Worm (Caenorhabditis elegans) whole organism, L4 larva: ENCODE data around the gene clec-175.
A peak's percentile ranks its signal among the peaks of the same experiment; 100 is the strongest.

Experiments
- F10B5.3 ChIP-seq: sonication (generic microtip); optimal IDR thresholded peaks from 2 replicates; lab custom pipeline; 2016; ENCODE audit warnings: mild to moderate bottlenecking, missing genetic modification characterization, missing compliant biosample characterization
- F37D6.2 ChIP-seq: sonication (generic microtip); optimal IDR thresholded peaks from 2 replicates; lab custom pipeline; 2016; ENCODE audit warnings: mild to moderate bottlenecking, missing genetic modification characterization, missing compliant biosample characterization
- F49E8.2 ChIP-seq: sonication (generic microtip); optimal IDR thresholded peaks from 2 replicates; lab custom pipeline; 2016; ENCODE audit warnings: missing compliant biosample characterization, mild to moderate bottlenecking, missing genetic modification characterization, borderline replicate concordance
- R02D3.7 ChIP-seq: fragments of 150-350 bp; sonication (generic microtip); optimal IDR thresholded peaks from 3 replicates; lab custom pipeline; 2014; ENCODE audit warnings: missing biosample characterization, missing genetic modification characterization
- Y105C5A.15 ChIP-seq: fragments of 200-800 bp; sonication (Bioruptor generic); IDR thresholded peaks from 2 replicates; pipeline ENCODE4 v1.3.6; 2022; ENCODE audit warnings: missing genetic modification characterization, missing compliant biosample characterization
- Y75B8A.6 ChIP-seq: fragments of 200-800 bp; sonication (Bioruptor generic); IDR thresholded peaks from 2 replicates; pipeline ENCODE4 v1.3.6; 2022; ENCODE audit warnings: missing genetic modification reagents, missing genetic modification characterization, missing compliant biosample characterization
- ZK337.2 ChIP-seq: fragments of 200-800 bp; sonication (Bioruptor generic); IDR thresholded peaks from 2 replicates; pipeline ENCODE4 v1.3.6; 2022; ENCODE audit warnings: missing genetic modification reagents, missing genetic modification characterization, missing compliant biosample characterization
- aha-1 ChIP-seq: fragments of 150-350 bp; peaks from one replicate; lab custom pipeline; 2014; ENCODE audit warnings: missing biosample characterization, missing genetic modification characterization
- ama-1 ChIP-seq: fragments of 150-350 bp; optimal IDR thresholded peaks from 2 replicates; lab custom pipeline; 2014; ENCODE audit warnings: inconsistent platforms, mixed read lengths
- attf-4 ChIP-seq: sonication (generic microtip); optimal IDR thresholded peaks from 3 replicates; lab custom pipeline; 2017; ENCODE audit warnings: missing biosample characterization, missing genetic modification characterization
- ceh-62 ChIP-seq: sonication (generic microtip); optimal IDR thresholded peaks from 2 replicates; lab custom pipeline; 2017; ENCODE audit warnings: missing biosample characterization, missing genetic modification characterization
- ces-1 ChIP-seq: fragments of 150-350 bp; sonication (generic microtip); optimal IDR thresholded peaks from 4 replicates; lab custom pipeline; 2014; ENCODE audit warnings: missing biosample characterization, missing genetic modification reagents, missing genetic modification characterization
- ctbp-1 ChIP-seq: fragments of 200-800 bp; sonication (Bioruptor generic); IDR thresholded peaks from 2 replicates; pipeline ENCODE4 v1.3.6; 2022; ENCODE audit warnings: missing genetic modification reagents, missing genetic modification characterization, missing compliant biosample characterization
- daf-12 ChIP-seq: fragments of 150-350 bp; optimal IDR thresholded peaks from 2 replicates; lab custom pipeline; 2014; ENCODE audit warnings: missing biosample characterization, missing genetic modification reagents, missing genetic modification characterization
- daf-19 ChIP-seq: fragments of 200-800 bp; sonication (Bioruptor generic); conservative IDR thresholded peaks from 2 replicates; pipeline ENCODE4 v1.3.6; 2022; ENCODE audit warnings: missing genetic modification characterization, missing compliant biosample characterization
- dmd-8 ChIP-seq: fragments of 200-800 bp; sonication (Bioruptor generic); IDR thresholded peaks from 2 replicates; pipeline ENCODE4 v1.3.6; 2022; ENCODE audit warnings: missing genetic modification characterization, missing compliant biosample characterization
- duxl-1 ChIP-seq: sonication (generic microtip); optimal IDR thresholded peaks from 2 replicates; lab custom pipeline; 2016; ENCODE audit warnings: mild to moderate bottlenecking, missing genetic modification characterization, moderate library complexity, missing compliant biosample characterization; ENCODE audit not compliant: poor library complexity
- dve-1 ChIP-seq: sonication (generic microtip); optimal IDR thresholded peaks from 2 replicates; lab custom pipeline; 2017; ENCODE audit warnings: antibody characterized with exemption, mild to moderate bottlenecking, missing genetic modification characterization, missing compliant biosample characterization; ENCODE audit not compliant: insufficient read depth
- egl-27 ChIP-seq: sonication (generic microtip); optimal IDR thresholded peaks from 3 replicates; lab custom pipeline; 2017; ENCODE audit warnings: missing biosample characterization, missing genetic modification reagents, missing genetic modification characterization
- egl-43 ChIP-seq: fragments of 200-800 bp; sonication (Bioruptor generic); IDR thresholded peaks from 2 replicates; pipeline ENCODE4 v1.3.6; 2022; ENCODE audit warnings: missing genetic modification reagents, missing genetic modification characterization, missing compliant biosample characterization
- fkh-10 ChIP-seq: fragments of 150-350 bp; optimal IDR thresholded peaks from 2 replicates; lab custom pipeline; 2014; ENCODE audit warnings: missing biosample characterization, missing genetic modification reagents, missing genetic modification characterization
- fos-1 ChIP-seq: fragments of 150-350 bp; optimal IDR thresholded peaks from 2 replicates; lab custom pipeline; 2014; ENCODE audit warnings: missing biosample characterization, missing genetic modification characterization
- gei-8 ChIP-seq: fragments of 200-800 bp; sonication (Bioruptor generic); optimal IDR thresholded peaks from 2 replicates; lab custom pipeline; 2018; ENCODE audit warnings: mild to moderate bottlenecking, missing genetic modification characterization, missing compliant biosample characterization
- hlh-30 ChIP-seq: sonication (generic microtip); optimal IDR thresholded peaks from 2 replicates; lab custom pipeline; 2017; ENCODE audit warnings: antibody characterized with exemption, mild to moderate bottlenecking, missing genetic modification characterization, missing compliant biosample characterization; ENCODE audit not compliant: insufficient read depth
- hmg-1.1 ChIP-seq: fragments of 200-800 bp; sonication (Bioruptor generic); IDR thresholded peaks from 2 replicates; pipeline ENCODE4 v1.3.6; 2022; ENCODE audit warnings: missing genetic modification reagents, missing genetic modification characterization, missing compliant biosample characterization
- jun-1 ChIP-seq: fragments of 150-350 bp; optimal IDR thresholded peaks from 2 replicates; lab custom pipeline; 2014; ENCODE audit warnings: missing biosample characterization, missing genetic modification reagents, missing genetic modification characterization
- lim-7 ChIP-seq: fragments of 200-800 bp; sonication (Bioruptor generic); IDR thresholded peaks from 2 replicates; pipeline ENCODE4 v1.3.6; 2022; ENCODE audit warnings: missing genetic modification characterization, missing compliant biosample characterization
- lin-1 ChIP-seq: fragments of 200-800 bp; sonication (Bioruptor generic); IDR thresholded peaks from 2 replicates; pipeline ENCODE4 v1.3.6; 2022; ENCODE audit warnings: missing genetic modification reagents, missing genetic modification characterization, missing compliant biosample characterization
- lin-13 ChIP-seq: fragments of 150-350 bp; optimal IDR thresholded peaks from 2 replicates; lab custom pipeline; 2014; ENCODE audit warnings: missing biosample characterization, missing genetic modification reagents, missing genetic modification characterization
- lin-29 ChIP-seq: fragments of 200-800 bp; sonication (Bioruptor generic); IDR thresholded peaks from 2 replicates; pipeline ENCODE4 v1.3.6; 2022; ENCODE audit warnings: missing genetic modification reagents, missing genetic modification characterization, missing compliant biosample characterization
- lin-38 ChIP-seq: fragments of 200-800 bp; sonication (Bioruptor generic); IDR thresholded peaks from 2 replicates; pipeline ENCODE4 v1.3.6; 2022; ENCODE audit warnings: missing genetic modification reagents, missing genetic modification characterization, missing compliant biosample characterization
- lin-39 ChIP-seq: fragments of 150-350 bp; optimal IDR thresholded peaks from 2 replicates; lab custom pipeline; 2014; ENCODE audit warnings: missing biosample characterization, missing genetic modification reagents, missing genetic modification characterization
- madf-5 ChIP-seq, 2 experiments: fragments of 200-800 bp; sonication (Bioruptor generic); IDR thresholded peaks; 2 replicates each; pipeline ENCODE4 v1.3.6; 2022; ENCODE audit warnings: missing compliant biosample characterization in 2 of 2, missing genetic modification characterization in 2 of 2
- mdl-1 ChIP-seq, 2 experiments: fragments of 150-350 bp in 1 of 2; sonication (generic microtip) in 1 of 2; optimal IDR thresholded peaks; 2 replicates each; lab custom pipeline; 2014 to 2017; ENCODE audit warnings: missing biosample characterization in 2 of 2, missing genetic modification characterization in 2 of 2
- mep-1 ChIP-seq: fragments of 150-350 bp; sonication (generic microtip); optimal IDR thresholded peaks from 3 replicates; lab custom pipeline; 2014; ENCODE audit warnings: missing biosample characterization, missing genetic modification characterization
- mxl-3 ChIP-seq: fragments of 200-800 bp; sonication (Bioruptor generic); optimal IDR thresholded peaks from 2 replicates; lab custom pipeline; 2018; ENCODE audit warnings: mild to moderate bottlenecking, missing genetic modification characterization, missing compliant biosample characterization
- nhr-111 ChIP-seq: fragments of 200-800 bp; sonication (Bioruptor generic); optimal IDR thresholded peaks from 2 replicates; lab custom pipeline; 2018; ENCODE audit warnings: mild to moderate bottlenecking, missing genetic modification characterization, missing compliant biosample characterization
- nhr-41 ChIP-seq: fragments of 200-800 bp; sonication (Bioruptor generic); IDR thresholded peaks from 2 replicates; pipeline ENCODE4 v1.3.6; 2022; ENCODE audit warnings: missing genetic modification reagents, missing genetic modification characterization, missing compliant biosample characterization
- nhr-48 ChIP-seq: sonication (generic microtip); optimal IDR thresholded peaks from 2 replicates; lab custom pipeline; 2016; ENCODE audit warnings: mild to moderate bottlenecking, missing genetic modification characterization, missing compliant biosample characterization
- nhr-76 ChIP-seq: fragments of 150-350 bp; optimal IDR thresholded peaks from 2 replicates; lab custom pipeline; 2014; ENCODE audit warnings: missing biosample characterization, missing genetic modification characterization
- php-3 ChIP-seq: fragments of 200-800 bp; sonication (Bioruptor generic); IDR thresholded peaks from 2 replicates; pipeline ENCODE4 v1.3.6; 2022; ENCODE audit warnings: missing genetic modification reagents, missing genetic modification characterization, missing compliant biosample characterization
- rbr-2 ChIP-seq: sonication (generic microtip); optimal IDR thresholded peaks from 2 replicates; lab custom pipeline; 2016; ENCODE audit warnings: missing genotype, missing genetic modification characterization, missing compliant biosample characterization
- saeg-2 ChIP-seq: fragments of 200-800 bp; sonication (Bioruptor generic); IDR thresholded peaks from 2 replicates; pipeline ENCODE4 v1.3.6; 2022; ENCODE audit warnings: missing genetic modification reagents, missing genetic modification characterization, missing compliant biosample characterization
- skn-1 ChIP-seq: fragments of 150-350 bp; optimal IDR thresholded peaks from 2 replicates; lab custom pipeline; 2014; ENCODE audit warnings: missing biosample characterization, missing genetic modification characterization
- snpc-1.2 ChIP-seq: fragments of 200-800 bp; sonication (Bioruptor generic); IDR thresholded peaks from 2 replicates; pipeline ENCODE4 v1.3.6; 2022; ENCODE audit warnings: missing genetic modification reagents, missing genetic modification characterization, missing compliant biosample characterization
- snpc-4 ChIP-seq: fragments of 150-350 bp; optimal IDR thresholded peaks from 2 replicates; lab custom pipeline; 2014; ENCODE audit warnings: missing biosample characterization, missing genetic modification characterization
- spr-1 ChIP-seq: sonication (generic microtip); optimal IDR thresholded peaks from 2 replicates; lab custom pipeline; 2016; ENCODE audit warnings: mild to moderate bottlenecking, missing genetic modification characterization, missing compliant biosample characterization
- spr-3 ChIP-seq: fragments of 200-800 bp; sonication (Bioruptor generic); optimal IDR thresholded peaks from 2 replicates; lab custom pipeline; 2018; ENCODE audit warnings: mild to moderate bottlenecking, missing genetic modification characterization, missing compliant biosample characterization
- unc-130 ChIP-seq: sonication (generic microtip); optimal IDR thresholded peaks from 2 replicates; lab custom pipeline; 2016; ENCODE audit warnings: missing genetic modification reagents, missing genetic modification characterization, missing compliant biosample characterization
- vab-7 ChIP-seq: fragments of 200-800 bp; sonication (Bioruptor generic); IDR thresholded peaks from 2 replicates; pipeline ENCODE4 v1.3.6; 2022; ENCODE audit warnings: missing genetic modification reagents, missing genetic modification characterization, missing compliant biosample characterization
- ztf-11 ChIP-seq: fragments of 150-350 bp; optimal IDR thresholded peaks from 2 replicates; lab custom pipeline; 2014; ENCODE audit warnings: missing biosample characterization, missing genetic modification characterization
- ztf-7 ChIP-seq: fragments of 150-350 bp; optimal IDR thresholded peaks from 2 replicates; lab custom pipeline; 2014; ENCODE audit warnings: missing biosample characterization, missing genetic modification characterization

clec-175 gene

ce11 chrIV:4449843-4450242 is 27.7 kb downstream of the clec-175 start (continued):
- TF ChIP-seq fkh-10: no peak
- peak; percentile 27; the same call in 1 of the 2 replicates for TF ChIP-seq snpc-1.2
- TF ChIP-seq Y105C5A.15 (GFP tag; lab: Robert Waterston, UW): no peak
- no peak for TF ChIP-seq ctbp-1
- TF ChIP-seq nhr-76 (tag; lab: Kevin White, UChicago): no peak
- no peak for TF ChIP-seq mxl-3 (GFP tag; lab: Kevin White, UChicago)
- TF ChIP-seq rbr-2 (tag; lab: Kevin White, UChicago): no peak
- no peak for TF ChIP-seq ztf-11 (tag; lab: Kevin White, UChicago)
- TF ChIP-seq lin-1 (GFP tag; lab: Robert Waterston, UW): no peak; the same call in 1 of the 2 replicates
- TF ChIP-seq nhr-48 (tag; lab: Kevin White, UChicago): peak; percentile 3
- no peak for TF ChIP-seq egl-43 (GFP tag; lab: Robert Waterston, UW)
- no peak for TF ChIP-seq jun-1 (tag; lab: Kevin White, UChicago)
- TF ChIP-seq mdl-1 (tag; optimal IDR thresholded peaks at IDR 0.05; lab: Kevin White, UChicago): no peak
- TF ChIP-seq gei-8 (GFP tag; lab: Kevin White, UChicago): peak; percentile 30
- TF ChIP-seq madf-5 (GFP tag; IDR thresholded peaks at IDR 0.05; lab: Robert Waterston, UW): no peak
- peak; percentile 30 for TF ChIP-seq mep-1 (tag; lab: Kevin White, UChicago)
- TF ChIP-seq nhr-41: peak; percentile 75
- TF ChIP-seq php-3 (GFP tag; lab: Robert Waterston, UW): 0 out of 2 replicates have a peak, but pooled peaks have one; percentile 20
- TF ChIP-seq ama-1 (lab: Kevin White, UChicago): peak; percentile 87
- TF ChIP-seq F10B5.3 (tag; lab: Kevin White, UChicago): no peak
- TF ChIP-seq spr-1 (tag; lab: Kevin White, UChicago): peak; percentile 31
- TF ChIP-seq saeg-2 (GFP tag; lab: Robert Waterston, UW): no peak
- no peak for TF ChIP-seq fos-1 (tag; lab: Kevin White, UChicago)
- no peak for TF ChIP-seq F37D6.2 (tag; lab: Kevin White, UChicago)
- TF ChIP-seq spr-3 (GFP tag; lab: Kevin White, UChicago): no peak
- TF ChIP-seq lin-39 (tag; lab: Kevin White, UChicago): no peak
- no peak for TF ChIP-seq R02D3.7 (tag; lab: Kevin White, UChicago)
- no peak for TF ChIP-seq duxl-1 (tag; lab: Kevin White, UChicago)
- 0 out of 2 replicates have a peak, but pooled peaks have one; percentile 55 for TF ChIP-seq Y75B8A.6 (GFP tag; lab: Robert Waterston, UW)
- TF ChIP-seq attf-4 (tag; lab: Kevin White, UChicago): no peak
- TF ChIP-seq ztf-7 (tag; lab: Kevin White, UChicago): no peak
- TF ChIP-seq daf-12: no peak
- TF ChIP-seq lin-29 (GFP tag; lab: Robert Waterston, UW): no peak
- TF ChIP-seq snpc-4 (tag; lab: Kevin White, UChicago): no peak
- TF ChIP-seq dve-1: peak; percentile 61
- TF ChIP-seq skn-1: no peak
- no peak for TF ChIP-seq egl-27 (tag; lab: Kevin White, UChicago)
- TF ChIP-seq hlh-30 (tag; lab: Kevin White, UChicago): no peak
- TF ChIP-seq ceh-62: no peak
- TF ChIP-seq hmg-1.1: no peak
- peak; percentile 19 for TF ChIP-seq F49E8.2 (tag; lab: Kevin White, UChicago)
- no peak for TF ChIP-seq nhr-111 (GFP tag; lab: Kevin White, UChicago)
- peak; percentile 23 for TF ChIP-seq unc-130 (GFP tag; lab: Kevin White, UChicago)
- no peak for TF ChIP-seq ZK337.2 (GFP tag; lab: Robert Waterston, UW)
- no peak for TF ChIP-seq daf-19
- TF ChIP-seq lin-38 (GFP tag; lab: Robert Waterston, UW): peak; percentile 62
- no peak for TF ChIP-seq ces-1 (GFP tag; lab: Kevin White, UChicago)
- no peak for TF ChIP-seq dmd-8 (GFP tag; lab: Robert Waterston, UW)
- peak; percentile 25 for TF ChIP-seq aha-1 (tag; lab: Kevin White, UChicago)
- TF ChIP-seq vab-7 (GFP tag; lab: Robert Waterston, UW): no peak
- TF ChIP-seq lim-7 (GFP tag; lab: Robert Waterston, UW): 0 out of 2 replicates have a peak, but pooled peaks have one; percentile 46
- TF ChIP-seq lin-13 (GFP tag; lab: Kevin White, UChicago): no peak
